Fruit fly (Drosophila melanogaster): ENCODE data around the gene CG33941.

DNA sequence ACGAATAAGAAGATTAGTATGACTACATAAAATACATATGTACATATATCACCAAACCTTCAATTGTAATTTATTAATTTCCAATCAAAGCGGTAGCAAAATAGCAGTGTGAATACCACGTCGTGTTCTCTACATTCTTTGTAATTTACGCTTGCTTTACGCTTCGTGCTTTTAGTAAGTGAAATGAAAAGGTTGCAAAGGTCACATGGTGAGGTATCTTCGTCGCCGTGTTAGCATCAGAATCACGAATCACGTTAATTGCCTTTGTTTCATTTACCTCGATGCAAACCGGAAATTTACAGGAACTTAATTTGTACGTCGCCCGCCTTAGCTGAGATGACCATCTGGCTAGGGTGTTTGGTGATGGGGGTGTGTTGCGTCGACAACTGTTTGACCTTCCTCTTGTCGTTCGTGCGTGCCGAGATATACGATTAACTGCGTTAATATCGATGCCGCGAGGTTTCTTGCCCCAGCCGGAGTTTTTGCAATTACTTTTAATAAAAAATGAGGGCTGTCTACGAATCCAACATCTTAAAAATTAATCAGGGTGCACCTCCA is 23.5 kb downstream of the CG33941 start:
- TF ChIP-seq CG8478 (optimal IDR thresholded peaks at IDR 0.05) (no peak), CTCF (optimal IDR thresholded peaks at IDR 0.05) (peak in 1 of 2 experiments; percentile 9)
